Fruit fly (Drosophila melanogaster) whole organism, prepupa: ENCODE data around the gene CG14154.

Experiments used
- Blimp-1 ChIP-seq: fragments of 200-800 bp; sonication (Bioruptor generic); optimal IDR thresholded peaks from 3 replicates; lab custom pipeline; 2017; ENCODE audit warnings: missing biosample characterization, missing genetic modification characterization, mild to moderate bottlenecking, moderate library complexity, missing genetic modification reagents
- CG10631 ChIP-seq: fragments of 200-800 bp; sonication (Bioruptor generic); optimal IDR thresholded peaks from 2 replicates; lab custom pipeline; 2016; ENCODE audit warnings: missing biosample characterization, missing genetic modification characterization
- CG11294 ChIP-seq: fragments of 200-800 bp; sonication (Bioruptor generic); IDR thresholded peaks from 2 replicates; pipeline ENCODE4 v1.3.6; 2022; ENCODE audit warnings: missing biosample characterization, missing genetic modification characterization
- CG11762 ChIP-seq: fragments of 200-800 bp; sonication (Bioruptor generic); optimal IDR thresholded peaks from 3 replicates; lab custom pipeline; 2016; ENCODE audit warnings: missing biosample characterization, missing genetic modification characterization; ENCODE audit not compliant: insufficient read depth
- CG11902 ChIP-seq: fragments of 200-800 bp; sonication (Bioruptor generic); optimal IDR thresholded peaks from 3 replicates; lab custom pipeline; 2016; ENCODE audit warnings: missing biosample characterization, missing genetic modification characterization
- CG1621 ChIP-seq: fragments of 200-800 bp; sonication (Bioruptor generic); optimal IDR thresholded peaks from 3 replicates; lab custom pipeline; 2018; ENCODE audit warnings: missing biosample characterization, mild to moderate bottlenecking, missing genetic modification characterization
- CG16779 ChIP-seq: fragments of 200-800 bp; sonication (Bioruptor generic); optimal IDR thresholded peaks from 3 replicates; lab custom pipeline; 2017; ENCODE audit warnings: missing biosample characterization, mild to moderate bottlenecking, missing genetic modification characterization
- CG3032 ChIP-seq: fragments of 200-800 bp; optimal IDR thresholded peaks from 2 replicates; lab custom pipeline; 2019; ENCODE audit warnings: missing biosample characterization, mild to moderate bottlenecking, missing genetic modification characterization, moderate library complexity
- CG32006 ChIP-seq: fragments of 200-800 bp; sonication (Bioruptor generic); optimal IDR thresholded peaks from 3 replicates; lab custom pipeline; 2017; ENCODE audit warnings: missing biosample characterization, mild to moderate bottlenecking, missing genetic modification characterization
- CG34406 ChIP-seq: fragments of 200-800 bp; sonication (Bioruptor generic); optimal IDR thresholded peaks from 3 replicates; lab custom pipeline; 2016; ENCODE audit warnings: missing biosample characterization, missing genetic modification characterization
- CG3919 ChIP-seq: fragments of 200-800 bp; sonication (Bioruptor generic); optimal IDR thresholded peaks from 3 replicates; lab custom pipeline; 2016; ENCODE audit warnings: missing biosample characterization, missing genetic modification characterization
- CG4318 ChIP-seq: fragments of 200-800 bp; sonication (Bioruptor generic); optimal IDR thresholded peaks from 3 replicates; lab custom pipeline; 2017; ENCODE audit warnings: missing biosample characterization, mild to moderate bottlenecking, missing genetic modification characterization
- CG6163 ChIP-seq: fragments of 200-800 bp; sonication (Bioruptor generic); IDR thresholded peaks from 3 replicates; pipeline ENCODE4 v1.3.6; 2022; ENCODE audit warnings: missing biosample characterization, missing genetic modification characterization
- CG6276 ChIP-seq: fragments of 200-800 bp; sonication (Bioruptor generic); optimal IDR thresholded peaks from 2 replicates; lab custom pipeline; 2017; ENCODE audit warnings: missing biosample characterization, mild to moderate bottlenecking, missing genetic modification characterization
- CG6792 ChIP-seq: fragments of 200-800 bp; sonication (Bioruptor generic); optimal IDR thresholded peaks from 3 replicates; lab custom pipeline; 2016; ENCODE audit warnings: missing biosample characterization, missing genetic modification characterization
- CG6808 ChIP-seq: fragments of 200-800 bp; sonication (Bioruptor generic); optimal IDR thresholded peaks from 3 replicates; lab custom pipeline; 2017; ENCODE audit warnings: missing biosample characterization, missing genetic modification characterization, mild to moderate bottlenecking, moderate library complexity, missing genetic modification reagents
- CG6854 ChIP-seq: fragments of 200-800 bp; sonication (Bioruptor generic); optimal IDR thresholded peaks from 2 replicates; lab custom pipeline; 2017; ENCODE audit warnings: missing biosample characterization, mild to moderate bottlenecking, missing genetic modification characterization
- CG7368 ChIP-seq: fragments of 200-800 bp; sonication (Bioruptor generic); optimal IDR thresholded peaks from 3 replicates; lab custom pipeline; 2016; ENCODE audit warnings: missing biosample characterization, missing genetic modification characterization
- CG8119 ChIP-seq: fragments of 200-800 bp; sonication (Bioruptor generic); IDR thresholded peaks from 3 replicates; pipeline ENCODE4 v1.3.6; 2022; ENCODE audit warnings: missing biosample characterization, missing genetic modification characterization
- CG8632 ChIP-seq: fragments of 200-800 bp; sonication (Bioruptor generic); optimal IDR thresholded peaks from 3 replicates; lab custom pipeline; 2016; ENCODE audit warnings: missing biosample characterization, missing genetic modification characterization
- CG9139 ChIP-seq: fragments of 200-800 bp; sonication (Bioruptor generic); optimal IDR thresholded peaks from 3 replicates; lab custom pipeline; 2017; ENCODE audit warnings: missing biosample characterization, mild to moderate bottlenecking, missing genetic modification characterization
- Eip75B ChIP-seq: fragments of 200-800 bp; sonication (Bioruptor generic); optimal IDR thresholded peaks from 3 replicates; lab custom pipeline; 2016; ENCODE audit warnings: missing biosample characterization, missing genetic modification characterization
- Eip78C ChIP-seq: fragments of 200-800 bp; sonication (Bioruptor generic); peaks from one replicate; lab custom pipeline; 2016; ENCODE audit warnings: missing biosample characterization, missing genetic modification characterization
- Eip93F ChIP-seq: fragments of 200-800 bp; sonication (Bioruptor generic); optimal IDR thresholded peaks from 2 replicates; lab custom pipeline; 2016; ENCODE audit warnings: missing biosample characterization, mild to moderate bottlenecking, missing genetic modification characterization
- Ets21C ChIP-seq: fragments of 200-800 bp; sonication (Bioruptor generic); optimal IDR thresholded peaks from 3 replicates; lab custom pipeline; 2016; ENCODE audit warnings: missing biosample characterization, missing genetic modification characterization
- Ets96B ChIP-seq: fragments of 200-800 bp; optimal IDR thresholded peaks from 2 replicates; lab custom pipeline; 2019; ENCODE audit warnings: missing biosample characterization, mild to moderate bottlenecking, missing genetic modification characterization, moderate library complexity
- Hr38 ChIP-seq: sonication (Bioruptor generic); optimal IDR thresholded peaks from 2 replicates; lab custom pipeline; 2016; ENCODE audit warnings: missing biosample characterization, missing genetic modification characterization
- Hr39 ChIP-seq: fragments of 200-800 bp; sonication (Bioruptor generic); optimal IDR thresholded peaks from 2 replicates; lab custom pipeline; 2016; ENCODE audit warnings: missing biosample characterization, missing genetic modification characterization
- Hr4 ChIP-seq: fragments of 200-800 bp; sonication (Bioruptor generic); optimal IDR thresholded peaks from 3 replicates; lab custom pipeline; 2016; ENCODE audit warnings: missing biosample characterization, missing genetic modification characterization
- Met ChIP-seq: fragments of 200-800 bp; sonication (Bioruptor generic); optimal IDR thresholded peaks from 3 replicates; lab custom pipeline; 2016; ENCODE audit warnings: missing biosample characterization, missing genetic modification characterization
- OdsH ChIP-seq: fragments of 200-800 bp; sonication (Bioruptor generic); optimal IDR thresholded peaks from 3 replicates; lab custom pipeline; 2016; ENCODE audit warnings: missing biosample characterization, missing genetic modification characterization
- Smox ChIP-seq: fragments of 200-800 bp; sonication (Bioruptor generic); optimal IDR thresholded peaks from 3 replicates; lab custom pipeline; 2016; ENCODE audit warnings: missing biosample characterization, missing genetic modification characterization
- Sox102F ChIP-seq: fragments of 200-800 bp; sonication (Bioruptor generic); optimal IDR thresholded peaks from 2 replicates; lab custom pipeline; 2016; ENCODE audit warnings: missing biosample characterization, mild to moderate bottlenecking, missing genetic modification characterization
- Sox14 ChIP-seq: fragments of 200-800 bp; sonication (Bioruptor generic); optimal IDR thresholded peaks from 3 replicates; lab custom pipeline; 2016; ENCODE audit warnings: missing biosample characterization, missing genetic modification characterization
- Sox15 ChIP-seq: fragments of 200-800 bp; sonication (Bioruptor generic); optimal IDR thresholded peaks from 3 replicates; lab custom pipeline; 2016; ENCODE audit warnings: missing biosample characterization, missing genetic modification characterization
- achi ChIP-seq: fragments of 200-800 bp; sonication (Bioruptor generic); optimal IDR thresholded peaks from 3 replicates; lab custom pipeline; 2016; ENCODE audit warnings: missing biosample characterization, missing genetic modification characterization
- acj6 ChIP-seq: fragments of 200-800 bp; sonication (Bioruptor generic); optimal IDR thresholded peaks from 3 replicates; lab custom pipeline; 2016; ENCODE audit warnings: missing biosample characterization, missing genetic modification characterization
- cyc ChIP-seq: fragments of 200-800 bp; sonication (Bioruptor generic); optimal IDR thresholded peaks from 3 replicates; lab custom pipeline; 2016; ENCODE audit warnings: missing biosample characterization, missing genetic modification characterization
- dac ChIP-seq: fragments of 200-800 bp; sonication (Bioruptor generic); optimal IDR thresholded peaks from 2 replicates; lab custom pipeline; 2017; ENCODE audit warnings: missing biosample characterization, mild to moderate bottlenecking, missing genetic modification characterization
- eg ChIP-seq: fragments of 200-800 bp; sonication (Bioruptor generic); IDR thresholded peaks from 3 replicates; pipeline ENCODE4 v1.3.6; 2022; ENCODE audit warnings: missing biosample characterization, missing genetic modification characterization
- esn ChIP-seq: fragments of 200-800 bp; sonication (Bioruptor generic); optimal IDR thresholded peaks from 2 replicates; lab custom pipeline; 2016; ENCODE audit warnings: missing biosample characterization, mild to moderate bottlenecking, missing genetic modification characterization, moderate library complexity
- fkh ChIP-seq: fragments of 200-800 bp; sonication (Bioruptor generic); optimal IDR thresholded peaks from 3 replicates; lab custom pipeline; 2017; ENCODE audit warnings: missing biosample characterization, mild to moderate bottlenecking, missing genetic modification characterization, moderate library complexity
- lz ChIP-seq: fragments of 200-800 bp; sonication (Bioruptor generic); optimal IDR thresholded peaks from 3 replicates; lab custom pipeline; 2016; ENCODE audit warnings: missing biosample characterization, missing genetic modification characterization
- net ChIP-seq: fragments of 200-800 bp; sonication (Bioruptor generic); optimal IDR thresholded peaks from 3 replicates; lab custom pipeline; 2016; ENCODE audit warnings: missing biosample characterization, missing genetic modification characterization
- salr ChIP-seq, 2 experiments: fragments of 200-800 bp; sonication (Bioruptor generic); optimal IDR thresholded peaks; 3 replicates each; lab custom pipeline; 2016 to 2018; ENCODE audit warnings: missing biosample characterization in 2 of 2, missing genetic modification characterization in 2 of 2, mild to moderate bottlenecking in 1 of 2
- spab ChIP-seq: fragments of 200-800 bp; sonication (Bioruptor generic); optimal IDR thresholded peaks from 2 replicates; lab custom pipeline; 2017; ENCODE audit warnings: missing biosample characterization, mild to moderate bottlenecking, missing genetic modification characterization, missing genetic modification reagents
- ss ChIP-seq, 2 experiments: fragments of 200-800 bp; sonication (Bioruptor generic); optimal IDR thresholded peaks; 2 replicates in 1 of 2; 3 replicates in 1 of 2; lab custom pipeline; 2017 to 2018; ENCODE audit warnings: mild to moderate bottlenecking in 2 of 2, missing biosample characterization in 2 of 2, missing genetic modification characterization in 2 of 2, moderate library complexity in 1 of 2
- svp ChIP-seq: fragments of 200-800 bp; sonication (Bioruptor generic); peaks from one replicate; lab custom pipeline; 2016; ENCODE audit warnings: missing biosample characterization, missing genetic modification characterization

The CG14154 gene

DNA sequence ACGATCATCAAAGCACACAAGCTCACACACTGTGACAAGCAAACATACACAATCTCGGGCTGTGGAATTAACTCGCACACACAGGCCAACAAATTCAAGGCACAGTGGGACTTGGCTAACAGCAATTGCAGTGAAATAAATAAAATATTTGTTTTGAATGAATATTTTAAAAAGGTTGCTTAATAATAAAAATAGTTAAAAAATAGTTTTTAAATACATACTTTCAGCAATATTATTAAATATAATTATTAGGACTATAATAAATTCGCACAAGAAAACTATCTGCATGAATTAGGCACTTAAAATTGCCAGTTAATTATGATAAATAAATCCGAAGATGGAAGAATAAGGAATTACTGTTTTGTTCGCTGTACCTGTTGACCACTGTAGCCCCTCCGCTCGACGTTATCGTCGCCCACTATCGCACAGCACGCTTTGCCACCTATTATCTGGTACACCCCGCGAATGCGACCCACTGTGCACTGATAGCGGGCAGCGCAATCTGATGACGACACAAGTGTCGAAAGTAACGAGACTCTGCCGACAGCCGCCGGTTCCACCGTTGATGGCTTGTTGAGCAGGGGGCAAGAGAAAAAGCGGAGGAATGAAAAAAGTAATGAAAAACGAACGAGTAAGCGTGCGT, 41.2 kb downstream of the CG14154 start (continued):
- peak; percentile 71 for TF ChIP-seq Eip93F (GFP tag; lab: Kevin White, UChicago)
- TF ChIP-seq cyc (GFP tag; lab: Kevin White, UChicago): peak; percentile 93
- TF ChIP-seq CG4318: peak; percentile 99
- peak; percentile 92 for TF ChIP-seq Eip75B
- TF ChIP-seq OdsH: peak; percentile 98
- TF ChIP-seq Ets96B: peak; percentile 95
- TF ChIP-seq Hr4 (GFP tag; lab: Kevin White, UChicago): peak; percentile 97
- TF ChIP-seq CG11294: peak; percentile 93
- peak; percentile 92 for TF ChIP-seq fkh (GFP tag; lab: Kevin White, UChicago)

DNA sequence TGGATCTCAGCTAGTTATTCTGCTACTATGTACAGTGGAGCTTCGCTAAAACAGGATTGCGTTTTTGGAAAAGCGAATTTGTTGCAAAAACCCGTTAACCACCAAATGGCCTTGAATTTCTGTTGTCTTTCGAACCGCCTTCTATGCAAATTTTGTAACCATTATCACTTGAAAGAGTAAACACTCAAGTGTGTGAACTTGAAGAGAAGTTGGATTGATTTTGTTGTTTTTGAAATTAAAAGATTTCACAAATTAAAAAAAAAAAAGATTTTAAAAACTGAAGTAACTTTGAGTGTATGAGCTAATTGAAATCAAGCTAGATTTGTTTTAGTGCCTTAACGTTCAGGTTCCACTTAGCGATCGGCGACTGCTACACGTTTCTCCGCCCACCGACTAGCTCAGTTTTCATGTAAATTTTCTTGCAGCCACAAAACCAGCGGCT, 42.2 kb downstream of the CG14154 start:
- TF ChIP-seq eg (GFP tag; lab: Robert Waterston, UW): peak; percentile 82
- TF ChIP-seq Eip78C (GFP tag; lab: Kevin White, UChicago): peak; percentile 87
- peak; percentile 66 for TF ChIP-seq OdsH
- peak; percentile 65 for TF ChIP-seq lz (GFP tag; lab: Kevin White, UChicago)
- peak; percentile 66 for TF ChIP-seq esn (GFP tag; lab: Kevin White, UChicago)
- TF ChIP-seq CG6792: peak; percentile 69
- peak; percentile 64 for TF ChIP-seq Ets96B
- peak; percentile 89 for TF ChIP-seq CG8119
- peak; percentile 42 for TF ChIP-seq Met
- peak; percentile 73 for TF ChIP-seq CG11294
- peak; percentile 82 for TF ChIP-seq Hr4 (GFP tag; lab: Kevin White, UChicago)
- peak; percentile 46 for TF ChIP-seq CG11762 (GFP tag; lab: Kevin White, UChicago)
- peak in 1 of 2 experiments; percentile 64 for TF ChIP-seq salr (GFP tag; optimal IDR thresholded peaks at IDR 0.05; lab: Kevin White, UChicago)
- no peak for TF ChIP-seq Blimp-1 (GFP tag; lab: Kevin White, UChicago)
- TF ChIP-seq fkh (GFP tag; lab: Kevin White, UChicago): no peak
- no peak for TF ChIP-seq CG9139 (GFP tag; lab: Kevin White, UChicago)
- TF ChIP-seq Eip75B: peak; percentile 76
- peak; percentile 64 for TF ChIP-seq Ets21C (GFP tag; lab: Kevin White, UChicago)
- peak; percentile 92 for TF ChIP-seq CG32006
- TF ChIP-seq Hr38: no peak
- TF ChIP-seq CG16779 (tag; lab: Kevin White, UChicago): peak; percentile 64
- TF ChIP-seq Hr39 (GFP tag; lab: Kevin White, UChicago): peak; percentile 44
- TF ChIP-seq net: peak; percentile 67
- TF ChIP-seq svp (GFP tag; lab: Kevin White, UChicago): peak; percentile 72
- TF ChIP-seq CG6854 (GFP tag; lab: Kevin White, UChicago): no peak
- TF ChIP-seq CG6276 (GFP tag; lab: Kevin White, UChicago): peak; percentile 79
- peak; percentile 67 for TF ChIP-seq Sox14 (GFP tag; lab: Kevin White, UChicago)
- TF ChIP-seq CG11902: peak; percentile 24
- TF ChIP-seq cyc (GFP tag; lab: Kevin White, UChicago): peak; percentile 76
- peak; percentile 72 for TF ChIP-seq spab (GFP tag; lab: Kevin White, UChicago)
- no peak for TF ChIP-seq CG6808
- TF ChIP-seq Sox15: peak; percentile 43
- peak; percentile 71 for TF ChIP-seq achi (GFP tag; lab: Kevin White, UChicago)
- no peak for TF ChIP-seq CG10631 (GFP tag; lab: Kevin White, UChicago)
- TF ChIP-seq CG1621 (tag; lab: Kevin White, UChicago): no peak
- peak; percentile 83 for TF ChIP-seq CG6163
- TF ChIP-seq acj6 (GFP tag; lab: Kevin White, UChicago): peak; percentile 43
- TF ChIP-seq ss (GFP tag; optimal IDR thresholded peaks at IDR 0.05; lab: Kevin White, UChicago): peak; percentile 20 to 48
- TF ChIP-seq CG3032: peak; percentile 25
- no peak for TF ChIP-seq Sox102F (GFP tag; lab: Kevin White, UChicago)
- no peak for TF ChIP-seq CG8632 (GFP tag; lab: Kevin White, UChicago)
- TF ChIP-seq CG7368 (GFP tag; lab: Kevin White, UChicago): peak; percentile 67
- TF ChIP-seq dac (GFP tag; lab: Kevin White, UChicago): peak; percentile 69
- peak; percentile 26 for TF ChIP-seq Smox (GFP tag; lab: Kevin White, UChicago)
- TF ChIP-seq CG34406 (GFP tag; lab: Kevin White, UChicago): peak; percentile 23
- peak; percentile 74 for TF ChIP-seq CG3919 (GFP tag; lab: Kevin White, UChicago)
